Fruit fly (Drosophila melanogaster): ENCODE measurements around the gene CG3534.

CG3534 gene

DNA sequence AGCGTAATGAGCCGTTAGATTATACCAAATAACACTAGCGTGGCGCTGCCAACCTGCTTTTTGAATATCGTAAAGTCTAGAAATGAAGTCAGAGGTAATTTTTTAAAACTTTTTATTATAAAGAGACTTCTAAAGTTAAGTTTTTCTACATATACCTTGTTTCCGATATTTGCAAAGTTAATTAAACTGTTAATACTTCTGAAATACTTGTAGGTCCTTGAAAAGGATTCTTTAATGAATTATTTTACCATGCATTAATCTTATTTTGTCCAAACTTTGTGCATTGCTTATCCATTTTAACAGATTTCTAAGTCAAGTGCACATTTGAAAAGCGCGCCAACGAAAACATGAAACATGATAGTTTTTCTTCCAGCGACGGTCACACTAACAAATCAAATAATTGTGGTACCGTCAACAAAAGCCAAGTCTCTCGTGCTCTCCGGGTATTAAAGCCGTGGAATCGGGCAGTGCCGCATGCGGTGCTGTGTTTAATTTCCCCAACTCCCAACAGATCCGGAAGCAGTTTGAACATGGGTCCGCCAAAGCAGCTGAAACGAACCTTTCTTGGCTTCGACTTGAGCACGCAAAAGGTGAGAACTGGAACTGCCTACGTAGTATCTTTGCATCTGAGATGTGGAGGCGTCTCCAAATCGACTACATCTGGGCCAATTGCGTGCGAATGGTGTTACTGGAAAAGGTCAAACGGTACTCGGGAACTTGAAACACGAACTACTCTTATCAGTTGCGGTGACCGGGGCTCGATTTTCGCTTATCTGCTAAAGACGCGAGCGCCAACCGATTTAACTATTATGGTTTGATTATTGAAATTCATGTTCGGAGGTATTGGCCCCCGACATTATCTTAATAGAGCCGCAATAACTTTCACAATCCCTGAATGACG is at the start of gene CG3534, which contains the start of gene EMC2A:
CG3534 (plus strand) TSS at position 388 of the 901 bp plus-strand sequence.
EMC2A (minus strand) TSS at position 13 of the 901 bp plus-strand sequence.
- no peak for TF ChIP-seq psq (optimal IDR thresholded peaks at IDR 0.05)
- TF ChIP-seq insv (optimal IDR thresholded peaks at IDR 0.05) = no peak
- no peak for TF ChIP-seq ttk (optimal IDR thresholded peaks at IDR 0.05)
- TF ChIP-seq Sin3A (optimal IDR thresholded peaks at IDR 0.05) = no peak
- no peak for TF ChIP-seq Myc (optimal IDR thresholded peaks at IDR 0.05)
- TF ChIP-seq h (optimal IDR thresholded peaks at IDR 0.05) = no peak

dm6 chr3R:16948667-16949066 is 47.6 kb upstream of the CG3534 start:
- no peak for TF ChIP-seq Sin3A (optimal IDR thresholded peaks at IDR 0.05)
- no peak for TF ChIP-seq psq (optimal IDR thresholded peaks at IDR 0.05)
- TF ChIP-seq ttk (optimal IDR thresholded peaks at IDR 0.05) = no peak
- no peak for TF ChIP-seq insv (optimal IDR thresholded peaks at IDR 0.05)
- TF ChIP-seq Myc (optimal IDR thresholded peaks at IDR 0.05) = no peak
- TF ChIP-seq h (optimal IDR thresholded peaks at IDR 0.05) = no peak

- TF ChIP-seq psq (optimal IDR thresholded peaks at IDR 0.05) (no peak), Myc (optimal IDR thresholded peaks at IDR 0.05) (no peak), ttk (optimal IDR thresholded peaks at IDR 0.05) (no peak)
These were observed 44.9 kb upstream of the CG3534 start for dm6 chr3R:16951374-16951773.

DNA sequence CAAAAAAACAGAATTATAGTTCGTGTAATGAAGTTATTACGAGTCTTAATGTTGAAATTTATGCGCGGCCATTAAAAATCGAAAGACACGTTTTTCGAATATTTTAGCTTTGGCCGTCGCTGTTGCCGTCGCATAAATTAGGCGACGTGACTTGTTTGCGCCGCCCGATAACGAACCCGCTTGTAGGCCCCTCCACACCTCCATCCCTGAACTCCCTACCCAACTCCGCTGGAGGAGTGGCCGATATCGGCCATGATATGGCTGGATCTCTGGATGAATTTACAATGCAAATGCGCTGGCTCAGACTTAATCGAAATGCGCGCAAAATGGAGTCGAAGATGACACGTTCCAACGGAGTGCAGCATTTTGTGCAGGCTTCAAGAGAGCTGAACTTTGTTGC is 41.8 kb upstream of the CG3534 start:
- TF ChIP-seq Myc (optimal IDR thresholded peaks at IDR 0.05) (no peak), ttk (optimal IDR thresholded peaks at IDR 0.05) (no peak), insv (optimal IDR thresholded peaks at IDR 0.05) (no peak), h (optimal IDR thresholded peaks at IDR 0.05) (no peak), psq (optimal IDR thresholded peaks at IDR 0.05) (no peak), Sin3A (optimal IDR thresholded peaks at IDR 0.05) (no peak)

- TF ChIP-seq Sin3A (optimal IDR thresholded peaks at IDR 0.05) (no peak), ttk (optimal IDR thresholded peaks at IDR 0.05) (no peak), Myc (optimal IDR thresholded peaks at IDR 0.05) (no peak), psq (optimal IDR thresholded peaks at IDR 0.05) (no peak), h (optimal IDR thresholded peaks at IDR 0.05) (no peak), insv (optimal IDR thresholded peaks at IDR 0.05) (no peak)
These were observed 38.3 kb upstream of the CG3534 start for dm6 chr3R:16957759-16958536.

DNA sequence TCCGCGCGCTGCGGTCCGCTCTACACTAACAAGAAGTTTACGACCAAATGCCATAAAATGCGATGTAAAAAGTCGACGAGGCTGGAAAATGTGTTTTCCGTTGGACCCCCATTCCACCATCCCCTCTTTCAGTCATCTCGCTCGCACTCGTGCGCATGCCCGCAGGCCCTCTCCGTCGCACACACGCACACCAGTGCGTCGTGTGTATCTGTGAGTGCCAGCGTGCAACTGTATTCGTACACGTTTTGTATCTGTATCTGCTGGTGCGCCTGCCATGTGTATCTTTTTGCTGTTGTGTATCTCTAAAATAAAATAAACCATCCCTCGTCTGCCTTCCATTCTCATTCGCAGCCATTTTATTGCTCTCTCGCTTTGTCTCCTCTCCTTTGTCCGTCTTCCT is 36.0 kb upstream of the CG3534 start:
- TF ChIP-seq psq (optimal IDR thresholded peaks at IDR 0.05) = no peak
- TF ChIP-seq Myc (optimal IDR thresholded peaks at IDR 0.05) = no peak
- TF ChIP-seq Sin3A (optimal IDR thresholded peaks at IDR 0.05) = no peak
- no peak for TF ChIP-seq insv (optimal IDR thresholded peaks at IDR 0.05)
- TF ChIP-seq h (optimal IDR thresholded peaks at IDR 0.05) = no peak

DNA sequence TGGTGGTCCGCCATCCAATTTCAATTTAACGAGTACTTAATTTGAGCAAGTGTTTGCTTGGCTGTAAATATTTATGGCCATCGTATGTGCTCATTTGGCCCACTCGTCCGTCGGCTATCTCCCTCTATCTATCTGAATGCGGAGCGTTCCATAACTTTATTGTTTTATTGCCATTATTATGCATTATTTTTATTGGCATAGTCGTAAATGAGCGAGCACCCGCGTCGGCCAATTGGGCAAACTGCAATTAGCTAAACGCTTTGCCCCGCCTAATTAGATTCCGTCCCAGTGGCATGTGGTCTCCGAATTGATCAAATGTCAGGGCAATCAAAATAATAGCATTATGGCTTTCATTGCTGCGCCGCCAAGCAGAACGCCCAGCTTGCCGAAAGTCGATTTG is 33.9 kb upstream of the CG3534 start:
- TF ChIP-seq ttk (optimal IDR thresholded peaks at IDR 0.05) (no peak), psq (optimal IDR thresholded peaks at IDR 0.05) (no peak), h (optimal IDR thresholded peaks at IDR 0.05) (no peak), Sin3A (optimal IDR thresholded peaks at IDR 0.05) (no peak), insv (optimal IDR thresholded peaks at IDR 0.05) (no peak), Myc (optimal IDR thresholded peaks at IDR 0.05) (no peak)

- TF ChIP-seq ttk (optimal IDR thresholded peaks at IDR 0.05) (no peak), Myc (optimal IDR thresholded peaks at IDR 0.05) (no peak), h (optimal IDR thresholded peaks at IDR 0.05) (no peak), Sin3A (optimal IDR thresholded peaks at IDR 0.05) (no peak), psq (optimal IDR thresholded peaks at IDR 0.05) (no peak), insv (optimal IDR thresholded peaks at IDR 0.05) (no peak)
These were observed 26.6 kb upstream of the CG3534 start for dm6 chr3R:16969361-16970355.

- TF ChIP-seq psq (optimal IDR thresholded peaks at IDR 0.05) = no peak
- TF ChIP-seq insv (optimal IDR thresholded peaks at IDR 0.05) = no peak
- TF ChIP-seq Sin3A (optimal IDR thresholded peaks at IDR 0.05) = no peak
- no peak for TF ChIP-seq ttk (optimal IDR thresholded peaks at IDR 0.05)
- TF ChIP-seq Myc (optimal IDR thresholded peaks at IDR 0.05) = no peak
- TF ChIP-seq h (optimal IDR thresholded peaks at IDR 0.05) = no peak
These were observed 24.1 kb upstream of the CG3534 start, which contains the start of gene Abd-B for dm6 chr3R:16972136-16972535. Gene Abd-B (minus strand): TSS chr3R:16972236.

DNA sequence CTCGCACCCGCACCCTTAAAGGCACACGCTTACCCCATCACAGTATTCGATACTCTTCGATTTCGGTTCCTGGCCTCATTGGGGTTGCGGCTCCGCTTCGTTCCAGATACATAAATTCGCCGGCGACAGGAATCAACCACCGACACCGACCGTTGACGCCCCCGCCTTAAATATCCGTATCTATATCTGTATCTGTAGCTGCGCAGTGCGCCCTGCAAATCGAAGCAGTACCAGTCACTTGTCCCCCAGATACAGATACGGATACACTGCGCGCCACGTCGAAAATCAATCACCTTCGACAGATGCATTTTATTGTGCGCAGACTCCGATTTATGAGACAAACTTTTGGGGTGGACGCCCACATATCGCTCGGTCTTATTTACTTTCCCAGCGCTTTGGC is 23.7 kb upstream of the CG3534 start:
- no peak for TF ChIP-seq Sin3A (optimal IDR thresholded peaks at IDR 0.05)
- TF ChIP-seq h (optimal IDR thresholded peaks at IDR 0.05) = no peak
- TF ChIP-seq ttk (optimal IDR thresholded peaks at IDR 0.05) = no peak
- no peak for TF ChIP-seq psq (optimal IDR thresholded peaks at IDR 0.05)
- no peak for TF ChIP-seq insv (optimal IDR thresholded peaks at IDR 0.05)
- no peak for TF ChIP-seq Myc (optimal IDR thresholded peaks at IDR 0.05)

DNA sequence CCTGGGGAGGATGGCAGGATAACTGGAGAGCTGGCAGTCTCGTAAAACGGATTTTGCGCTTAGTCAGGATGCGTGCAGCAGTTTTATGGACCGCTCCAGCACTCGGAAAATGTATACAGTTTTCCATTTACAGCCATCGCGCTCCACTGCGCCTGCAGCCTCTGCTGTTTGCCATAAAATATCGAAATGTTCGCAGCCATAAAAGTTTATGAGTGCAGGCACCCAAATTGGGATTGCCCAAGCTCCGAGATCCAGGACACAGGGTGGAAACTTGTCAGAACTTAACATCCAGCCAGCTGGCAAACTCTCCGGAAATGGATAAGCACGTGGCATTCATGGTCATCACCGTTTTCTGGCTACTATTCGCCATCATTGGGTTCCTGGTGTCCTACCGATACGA is 21.3 kb upstream of the CG3534 start, which contains the start of gene VhaM9.7-d:
VhaM9.7-d (plus strand) TSS at position 301 of the 400 bp plus-strand sequence.
- TF ChIP-seq psq (optimal IDR thresholded peaks at IDR 0.05) (no peak), h (optimal IDR thresholded peaks at IDR 0.05) (no peak), Sin3A (optimal IDR thresholded peaks at IDR 0.05) (no peak), Myc (optimal IDR thresholded peaks at IDR 0.05) (no peak), insv (optimal IDR thresholded peaks at IDR 0.05) (no peak)
